Worm (Caenorhabditis elegans): ENCODE results near the gene nspg-8.
A peak's percentile ranks its signal among the peaks of the same experiment; 100 is the strongest.

nspg-8 gene

DNA sequence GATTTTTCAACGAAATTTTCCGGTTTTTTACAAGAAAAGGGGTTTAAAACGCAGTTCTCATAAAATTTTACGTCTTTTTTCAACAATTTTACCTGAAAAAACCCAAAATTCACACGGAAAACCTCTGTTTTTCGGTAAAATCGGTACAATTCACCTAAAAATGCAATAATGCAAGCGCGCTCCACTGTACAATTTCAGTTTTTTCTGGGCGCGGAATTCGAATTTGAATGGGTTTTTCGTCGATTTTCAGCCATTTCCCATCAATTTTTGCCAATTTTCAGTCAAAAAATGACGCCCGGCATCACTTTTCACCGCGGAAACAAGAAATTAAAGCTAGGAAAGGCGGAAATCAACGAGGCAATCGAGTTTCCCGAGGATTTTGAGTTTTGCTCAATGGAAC lies 26.0 kb downstream of the nspg-8 start, which contains the start of gene orc-3 (continued):
- no peak for TF ChIP-seq nhr-71 (tag; optimal IDR thresholded peaks at IDR 0.05)
- TF ChIP-seq pag-3 (tag; optimal IDR thresholded peaks at IDR 0.05; ENCODE audit: borderline replicate concordance, insufficient read depth), result no peak
- TF ChIP-seq nhr-237 (tag; optimal IDR thresholded peaks at IDR 0.05), result no peak
- peak; percentile 69 to 92 for TF ChIP-seq efl-1 (optimal IDR thresholded peaks at IDR 0.05)
- peak; percentile 93 to 99 for TF ChIP-seq efl-1 (GFP tag; optimal IDR thresholded peaks at IDR 0.05 in 1 of 2)
- no peak for TF ChIP-seq tlp-1 (tag; optimal IDR thresholded peaks at IDR 0.05)
- no peak for TF ChIP-seq nhr-47 (tag; optimal IDR thresholded peaks at IDR 0.05)
- TF ChIP-seq nhr-84 (tag; optimal IDR thresholded peaks at IDR 0.05), result no peak
- peak; percentile 47 for TF ChIP-seq C16A3.4 (tag; optimal IDR thresholded peaks at IDR 0.05)
- TF ChIP-seq C04F5.9 (tag; optimal IDR thresholded peaks at IDR 0.05), result no peak
- no peak for TF ChIP-seq Y116A8C.19 (tag; optimal IDR thresholded peaks at IDR 0.05; ENCODE audit: borderline replicate concordance)
- TF ChIP-seq elt-2 (tag; optimal IDR thresholded peaks at IDR 0.05), result no peak
- TF ChIP-seq fkh-4 (tag; optimal IDR thresholded peaks at IDR 0.05; ENCODE audit: borderline replicate concordance), result no peak
- TF ChIP-seq sptf-1 (tag; optimal IDR thresholded peaks at IDR 0.05), result no peak
- TF ChIP-seq ets-5 (GFP tag; IDR thresholded peaks at IDR 0.05), result no peak
- no peak for TF ChIP-seq fkh-8 (tag; optimal IDR thresholded peaks at IDR 0.05)
- TF ChIP-seq nhr-19 (GFP tag; conservative IDR thresholded peaks at IDR 0.05), result no peak
- TF ChIP-seq ceh-90 (tag; optimal IDR thresholded peaks at IDR 0.05), result no peak
- TF ChIP-seq mep-1 (tag; optimal IDR thresholded peaks at IDR 0.05), result peak; percentile 55
- no peak for TF ChIP-seq isw-1 (GFP tag; IDR thresholded peaks at IDR 0.05)
- TF ChIP-seq elt-3 (tag; optimal IDR thresholded peaks at IDR 0.05), result no peak
- no peak for TF ChIP-seq dsc-1 (tag; optimal IDR thresholded peaks at IDR 0.05)
- TF ChIP-seq nhr-77 (tag; optimal IDR thresholded peaks at IDR 0.05), result no peak
- TF ChIP-seq sup-37 (GFP tag; optimal IDR thresholded peaks at IDR 0.05), result no peak
- peak; percentile 30 for TF ChIP-seq lin-15B (tag; optimal IDR thresholded peaks at IDR 0.05)
- no peak for TF ChIP-seq lin-39 (tag; optimal IDR thresholded peaks at IDR 0.05)
- no peak for TF ChIP-seq ces-1 (GFP tag; optimal IDR thresholded peaks at IDR 0.05)
- TF ChIP-seq egl-13 (tag; optimal IDR thresholded peaks at IDR 0.05), result no peak
- no peak for TF ChIP-seq nhr-90 (tag; optimal IDR thresholded peaks at IDR 0.05; ENCODE audit: poor library complexity)
- TF ChIP-seq ama-1 (optimal IDR thresholded peaks at IDR 0.05), result no peak
- TF ChIP-seq sox-4 (tag; optimal IDR thresholded peaks at IDR 0.05), result no peak
- no peak for TF ChIP-seq nhr-11 (tag; optimal IDR thresholded peaks at IDR 0.05)
- TF ChIP-seq vab-15 (tag; optimal IDR thresholded peaks at IDR 0.05), result no peak
- no peak for TF ChIP-seq nhr-76 (tag; optimal IDR thresholded peaks at IDR 0.05)
- TF ChIP-seq unc-62 (GFP tag; optimal IDR thresholded peaks at IDR 0.05), result no peak
- no peak for TF ChIP-seq alr-1 (tag; optimal IDR thresholded peaks at IDR 0.05; ENCODE audit: borderline replicate concordance)
- no peak for TF ChIP-seq mdl-1 (tag; optimal IDR thresholded peaks at IDR 0.05)

DNA sequence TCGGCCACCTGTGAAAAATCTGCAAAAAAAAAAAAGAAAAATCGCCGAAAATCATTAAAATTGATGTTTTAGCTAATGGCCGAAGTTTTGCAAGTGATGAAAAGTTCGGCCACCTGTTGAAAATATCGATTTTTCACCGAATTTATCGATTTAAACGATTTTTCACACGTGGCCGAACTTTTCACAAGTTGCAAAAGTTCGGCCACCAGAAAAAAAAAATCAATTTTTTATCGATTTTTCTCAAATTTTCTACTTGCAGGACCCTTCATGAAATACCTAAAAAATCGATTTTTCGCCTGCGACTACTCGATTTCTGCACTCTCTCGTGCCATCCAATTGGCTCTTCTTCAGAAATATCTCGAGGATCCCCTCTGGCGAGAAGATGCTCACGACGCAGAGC lies 28.8 kb downstream of the nspg-8 start:
- TF ChIP-seq tbx-2 (tag; optimal IDR thresholded peaks at IDR 0.05) (no peak), nhr-28 (tag; optimal IDR thresholded peaks at IDR 0.05) (no peak), lin-13 (GFP tag; optimal IDR thresholded peaks at IDR 0.05) (no peak), lin-15B (tag; optimal IDR thresholded peaks at IDR 0.05) (no peak), nhr-237 (tag; optimal IDR thresholded peaks at IDR 0.05) (no peak), jun-1 (tag; optimal IDR thresholded peaks at IDR 0.05) (no peak), snu-23 (GFP tag; optimal IDR thresholded peaks at IDR 0.05) (no peak)

DNA sequence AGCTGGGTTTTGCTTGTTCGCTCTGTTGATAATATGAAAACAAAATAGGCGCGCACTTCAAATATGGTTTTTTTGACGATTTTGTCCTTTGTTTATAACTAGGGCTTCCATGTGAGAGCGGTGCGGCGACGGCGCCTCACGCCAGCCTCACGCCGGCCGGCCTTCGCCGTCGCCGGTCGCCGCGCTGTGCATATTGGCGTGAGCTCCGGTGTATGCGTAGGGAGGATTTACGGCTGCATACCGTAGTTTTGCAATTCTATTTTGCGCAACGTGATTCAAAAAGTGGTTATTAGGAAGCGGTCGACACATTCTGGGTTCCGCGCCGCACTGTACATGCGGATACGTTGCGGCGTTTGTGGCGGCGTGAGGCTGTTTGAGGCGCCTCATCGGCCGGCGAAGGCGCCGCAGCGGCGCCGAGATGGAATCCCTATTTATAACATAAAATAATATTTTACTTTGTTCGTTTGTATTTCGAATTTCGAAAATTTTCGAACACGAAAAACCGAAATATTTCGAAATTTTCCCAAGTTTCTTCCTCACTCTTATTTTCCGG lies 32.3 kb downstream of the nspg-8 start:
- TF ChIP-seq xbp-1 (tag; optimal IDR thresholded peaks at IDR 0.05), result no peak
